Worm (Caenorhabditis elegans) whole organism, early embryonic: Measurements from ENCODE around the gene srab-8.

Source experiments
- ama-1 ChIP-seq: fragments of 150-350 bp; optimal IDR thresholded peaks from 2 replicates; lab custom pipeline; 2014
- ceh-13 ChIP-seq: fragments of 200-800 bp; sonication (Bioruptor generic); optimal IDR thresholded peaks from 2 replicates; lab custom pipeline; 2018; ENCODE audit warnings: mild to moderate bottlenecking, missing genetic modification characterization, missing compliant biosample characterization
- ets-7 ChIP-seq: sonication (generic microtip); optimal IDR thresholded peaks from 2 replicates; lab custom pipeline; 2016; ENCODE audit warnings: missing genotype, missing genetic modification characterization, missing compliant biosample characterization
- flt-1 ChIP-seq: fragments of 200-800 bp; sonication (Bioruptor generic); IDR thresholded peaks from 2 replicates; pipeline ENCODE4 v1.3.6; 2022; ENCODE audit warnings: missing genetic modification characterization, missing compliant biosample characterization
- hmbx-1 ChIP-seq: sonication (generic microtip); optimal IDR thresholded peaks from 2 replicates; lab custom pipeline; 2016; ENCODE audit warnings: mild to moderate bottlenecking, missing genetic modification characterization, missing compliant biosample characterization
- hmg-4 ChIP-seq: fragments of 200-800 bp; sonication (Bioruptor generic); optimal IDR thresholded peaks from 2 replicates; lab custom pipeline; 2018; ENCODE audit warnings: mild to moderate bottlenecking, missing genetic modification characterization, missing compliant biosample characterization
- pes-1 ChIP-seq: fragments of 200-800 bp; sonication (Bioruptor generic); IDR thresholded peaks from 2 replicates; pipeline ENCODE4 v1.3.6; 2022; ENCODE audit warnings: missing genetic modification reagents, missing genetic modification characterization, missing compliant biosample characterization
- sea-1 ChIP-seq: fragments of 200-800 bp; sonication (Bioruptor generic); conservative IDR thresholded peaks from 2 replicates; pipeline ENCODE4 v1.3.6; 2022; ENCODE audit warnings: missing genetic modification characterization, missing compliant biosample characterization
- tbx-11 ChIP-seq: fragments of 200-800 bp; sonication (Bioruptor generic); IDR thresholded peaks from 2 replicates; pipeline ENCODE4 v1.3.6; 2022; ENCODE audit warnings: missing genetic modification characterization, missing compliant biosample characterization
- tra-4 ChIP-seq: sonication (generic microtip); optimal IDR thresholded peaks from 2 replicates; lab custom pipeline; 2017; ENCODE audit warnings: missing genetic modification characterization, missing compliant biosample characterization

DNA sequence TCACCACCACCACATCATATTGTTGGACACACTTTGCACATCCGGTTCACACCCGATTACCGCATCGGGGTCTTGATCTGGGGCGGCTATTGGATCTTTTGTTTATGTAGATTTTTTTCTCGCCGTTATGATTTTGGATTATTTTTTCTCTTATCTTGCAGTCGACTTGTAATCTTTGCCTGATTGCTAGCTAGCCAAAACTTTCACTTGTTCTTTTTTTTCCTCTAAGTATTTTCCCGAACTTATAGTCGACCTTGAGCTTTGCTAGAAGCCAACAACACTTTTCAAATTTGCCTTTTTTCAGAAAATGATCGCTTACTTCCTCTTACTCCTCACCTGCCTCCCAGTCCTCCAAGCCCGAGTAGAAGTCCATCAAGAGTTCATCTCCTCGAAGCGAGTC lies 11.8 kb downstream of the srab-8 start, which contains the start of gene lag-2:
- no peak for TF ChIP-seq ets-7 (tag; lab: Kevin White, UChicago)
- TF ChIP-seq ama-1 (lab: Kevin White, UChicago) = no peak
- no peak for TF ChIP-seq tbx-11 (GFP tag; lab: Robert Waterston, UW)
- TF ChIP-seq hmg-4 = no peak
- TF ChIP-seq ceh-13 (GFP tag; lab: Kevin White, UChicago) = no peak
- no peak for TF ChIP-seq flt-1 (GFP tag; lab: Robert Waterston, UW)
- TF ChIP-seq hmbx-1 (tag; lab: Kevin White, UChicago) = no peak
- TF ChIP-seq tra-4 = no peak
- no peak for TF ChIP-seq sea-1 (GFP tag; lab: Robert Waterston, UW)
- TF ChIP-seq pes-1 (GFP tag; lab: Robert Waterston, UW) = no peak
